Worm (Caenorhabditis elegans) whole organism, L3 larva: ENCODE data around the gene K07C11.7.
A peak's percentile ranks its signal among the peaks of the same experiment; 100 is the strongest.

Experiments
- R02D3.7 ChIP-seq: fragments of 150-350 bp; optimal IDR thresholded peaks from 2 replicates; lab custom pipeline; 2014; ENCODE audit warnings: missing biosample characterization, missing genetic modification characterization
- aly-2 ChIP-seq: fragments of 150-350 bp; optimal IDR thresholded peaks from 2 replicates; lab custom pipeline; 2014; ENCODE audit warnings: missing biosample characterization, missing genetic modification characterization
- ceh-16 ChIP-seq: sonication (generic microtip); optimal IDR thresholded peaks from 2 replicates; lab custom pipeline; 2017; ENCODE audit warnings: missing biosample characterization, missing genetic modification characterization
- ceh-28 ChIP-seq: fragments of 150-350 bp; optimal IDR thresholded peaks from 2 replicates; lab custom pipeline; 2014; ENCODE audit warnings: missing biosample characterization, missing genetic modification reagents, missing genetic modification characterization
- ceh-82 ChIP-seq: fragments of 150-350 bp; optimal IDR thresholded peaks from 2 replicates; lab custom pipeline; 2014; ENCODE audit warnings: missing biosample characterization, missing genetic modification characterization
- ceh-9 ChIP-seq: sonication (generic microtip); optimal IDR thresholded peaks from 2 replicates; lab custom pipeline; 2018; ENCODE audit warnings: missing biosample characterization, missing genetic modification characterization
- daf-12 ChIP-seq: fragments of 150-350 bp; optimal IDR thresholded peaks from 2 replicates; lab custom pipeline; 2014; ENCODE audit warnings: missing biosample characterization, missing genetic modification reagents, missing genetic modification characterization
- egl-27 ChIP-seq: sonication (generic microtip); optimal IDR thresholded peaks from 4 replicates; lab custom pipeline; 2017; ENCODE audit warnings: missing biosample characterization, missing genetic modification reagents, missing genetic modification characterization
- egl-5 ChIP-seq: fragments of 150-350 bp; optimal IDR thresholded peaks from 2 replicates; lab custom pipeline; 2017; ENCODE audit warnings: missing biosample characterization, missing genetic modification reagents, missing genetic modification characterization, inconsistent platforms
- elt-1 ChIP-seq: fragments of 150-350 bp; optimal IDR thresholded peaks from 2 replicates; lab custom pipeline; 2014; ENCODE audit warnings: missing biosample characterization, missing genetic modification characterization
- elt-2 ChIP-seq: sonication (generic microtip); optimal IDR thresholded peaks from 2 replicates; lab custom pipeline; 2016; ENCODE audit warnings: missing genetic modification reagents, mild to moderate bottlenecking, missing genetic modification characterization, missing compliant biosample characterization
- elt-3 ChIP-seq, 3 experiments: fragments of 150-350 bp in 1 of 3; sonication (generic microtip) in 2 of 3; optimal IDR thresholded peaks; 2 replicates in 2 of 3; 4 replicates in 1 of 3; lab custom pipeline; 2014 to 2017; ENCODE audit warnings: missing biosample characterization in 3 of 3, missing genetic modification characterization in 3 of 3
- eor-1 ChIP-seq, 2 experiments: fragments of 150-350 bp; optimal IDR thresholded peaks; 2 replicates each; lab custom pipeline; 2014 to 2018; ENCODE audit warnings: missing biosample characterization in 2 of 2, missing genetic modification characterization in 2 of 2
- fkh-10 ChIP-seq: sonication (generic microtip); optimal IDR thresholded peaks from 2 replicates; lab custom pipeline; 2017; ENCODE audit warnings: missing biosample characterization, missing genetic modification reagents, missing genetic modification characterization
- fkh-2 ChIP-seq: fragments of 150-350 bp; optimal IDR thresholded peaks from 2 replicates; lab custom pipeline; 2014; ENCODE audit warnings: missing biosample characterization, missing genetic modification reagents, missing genetic modification characterization
- hmg-11 ChIP-seq: sonication (generic microtip); optimal IDR thresholded peaks from 2 replicates; lab custom pipeline; 2016; ENCODE audit warnings: missing genetic modification characterization, missing compliant biosample characterization
- lin-15B ChIP-seq: fragments of 150-350 bp; optimal IDR thresholded peaks from 2 replicates; lab custom pipeline; 2014; ENCODE audit warnings: missing biosample characterization, missing genetic modification characterization
- lin-39 ChIP-seq: fragments of 150-350 bp; optimal IDR thresholded peaks from 2 replicates; lab custom pipeline; 2018; ENCODE audit warnings: missing biosample characterization, missing genetic modification reagents, missing genetic modification characterization
- lsy-12 ChIP-seq: sonication (generic microtip); optimal IDR thresholded peaks from 2 replicates; lab custom pipeline; 2016; ENCODE audit warnings: mild to moderate bottlenecking, missing genetic modification characterization, missing compliant biosample characterization
- mml-1 ChIP-seq: fragments of 150-350 bp; sonication (generic microtip); optimal IDR thresholded peaks from 3 replicates; lab custom pipeline; 2014; ENCODE audit warnings: missing biosample characterization, missing genetic modification characterization
- nfya-1 ChIP-seq: sonication (generic microtip); optimal IDR thresholded peaks from 2 replicates; lab custom pipeline; 2017; ENCODE audit warnings: missing genetic modification characterization, mild to moderate bottlenecking, missing compliant biosample characterization, antibody characterized with exemption, moderate library complexity; ENCODE audit not compliant: insufficient read depth
- nhr-11 ChIP-seq: fragments of 150-350 bp; optimal IDR thresholded peaks from 2 replicates; lab custom pipeline; 2014; ENCODE audit warnings: missing biosample characterization, missing genetic modification characterization
- nhr-12 ChIP-seq: fragments of 150-350 bp; optimal IDR thresholded peaks from 2 replicates; lab custom pipeline; 2014; ENCODE audit warnings: missing biosample characterization, missing genetic modification characterization
- nhr-23 ChIP-seq: fragments of 150-350 bp; optimal IDR thresholded peaks from 2 replicates; lab custom pipeline; 2014; ENCODE audit warnings: missing biosample characterization, missing genetic modification reagents, missing genetic modification characterization
- nhr-237 ChIP-seq: fragments of 150-350 bp; optimal IDR thresholded peaks from 2 replicates; lab custom pipeline; 2014; ENCODE audit warnings: missing biosample characterization, missing genetic modification characterization
- nhr-25 ChIP-seq: sonication (generic microtip); optimal IDR thresholded peaks from 2 replicates; lab custom pipeline; 2017; ENCODE audit warnings: missing biosample characterization, missing genetic modification characterization
- nhr-28 ChIP-seq: fragments of 150-350 bp; optimal IDR thresholded peaks from 2 replicates; lab custom pipeline; 2014; ENCODE audit warnings: missing biosample characterization, missing genetic modification characterization
- nhr-43 ChIP-seq: sonication (generic microtip); optimal IDR thresholded peaks from 2 replicates; lab custom pipeline; 2016; ENCODE audit warnings: mild to moderate bottlenecking, missing genetic modification characterization, missing compliant biosample characterization; ENCODE audit not compliant: poor library complexity, severe bottlenecking
- nhr-67 ChIP-seq: fragments of 150-350 bp; optimal IDR thresholded peaks from 2 replicates; lab custom pipeline; 2014; ENCODE audit warnings: missing biosample characterization, missing genetic modification characterization
- nhr-76 ChIP-seq: fragments of 150-350 bp; sonication (generic microtip); optimal IDR thresholded peaks from 5 replicates; lab custom pipeline; 2014; ENCODE audit warnings: missing biosample characterization, missing genetic modification characterization
- nhr-77 ChIP-seq: fragments of 150-350 bp; optimal IDR thresholded peaks from 2 replicates; lab custom pipeline; 2014; ENCODE audit warnings: missing biosample characterization, missing genetic modification characterization
- pha-4 ChIP-seq: fragments of 150-350 bp; optimal IDR thresholded peaks from 2 replicates; lab custom pipeline; 2014; ENCODE audit warnings: missing biosample characterization, missing genetic modification reagents, missing genetic modification characterization
- pqm-1 ChIP-seq: fragments of 150-350 bp; optimal IDR thresholded peaks from 2 replicates; lab custom pipeline; 2017; ENCODE audit warnings: missing biosample characterization, missing genetic modification characterization, inconsistent platforms
- sea-2 ChIP-seq: fragments of 150-350 bp; sonication (generic microtip); optimal IDR thresholded peaks from 4 replicates; lab custom pipeline; 2014; ENCODE audit warnings: missing biosample characterization, missing genetic modification reagents, missing genetic modification characterization
- skn-1 ChIP-seq: fragments of 150-350 bp; optimal IDR thresholded peaks from 2 replicates; lab custom pipeline; 2014; ENCODE audit warnings: missing biosample characterization, missing genetic modification characterization
- snpc-4 ChIP-seq: fragments of 150-350 bp; optimal IDR thresholded peaks from 2 replicates; lab custom pipeline; 2014; ENCODE audit warnings: missing biosample characterization, missing genetic modification characterization
- tbx-2 ChIP-seq: sonication (generic microtip); optimal IDR thresholded peaks from 2 replicates; lab custom pipeline; 2016; ENCODE audit warnings: mild to moderate bottlenecking, missing genetic modification characterization, missing compliant biosample characterization
- unc-39 ChIP-seq: sonication (generic microtip); optimal IDR thresholded peaks from 4 replicates; lab custom pipeline; 2017; ENCODE audit warnings: missing biosample characterization, missing genetic modification characterization
- zag-1 ChIP-seq: fragments of 150-350 bp; optimal IDR thresholded peaks from 2 replicates; lab custom pipeline; 2014; ENCODE audit warnings: missing biosample characterization, missing genetic modification characterization
- ztf-11 ChIP-seq: fragments of 150-350 bp; optimal IDR thresholded peaks from 2 replicates; lab custom pipeline; 2014; ENCODE audit warnings: missing biosample characterization, missing genetic modification characterization
- ztf-4 ChIP-seq: fragments of 150-350 bp; optimal IDR thresholded peaks from 2 replicates; lab custom pipeline; 2014; ENCODE audit warnings: missing biosample characterization, missing genetic modification characterization

K07C11.7 gene

DNA sequence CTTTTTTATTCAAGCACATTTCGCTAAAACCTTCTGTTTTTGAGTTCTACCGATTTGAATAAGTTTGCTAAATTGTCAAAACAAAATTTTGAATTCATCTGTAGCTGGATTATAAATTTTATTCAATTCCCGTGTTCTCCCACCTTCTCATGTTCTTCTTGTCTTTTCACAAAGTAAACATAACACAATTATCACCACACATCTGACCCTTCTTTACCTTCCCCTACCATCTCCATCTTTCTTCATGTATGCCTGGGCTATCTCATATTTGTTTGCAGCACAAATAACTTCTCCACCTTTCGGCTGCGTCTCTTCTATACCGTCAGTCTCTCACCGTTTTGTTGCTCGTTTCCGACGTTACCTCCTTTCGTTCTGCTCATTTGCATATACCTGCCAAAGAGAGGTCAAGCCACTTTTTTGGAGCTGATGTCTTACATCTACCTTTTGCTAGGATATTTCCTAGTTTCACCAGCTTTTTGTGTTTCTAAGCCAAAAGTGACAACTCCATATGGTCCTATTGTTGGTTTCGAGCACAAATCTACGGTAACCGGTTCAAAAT lies 10.6 kb downstream of the K07C11.7 start, which contains the start of gene cest-17:
TSS of gene cest-17 (plus strand) at position 248 of the 559 bp plus-strand sequence.
- TF ChIP-seq elt-2 (tag; lab: Kevin White, UChicago) = peak; percentile 21
- peak; percentile 76 for TF ChIP-seq pha-4 (tag; lab: Kevin White, UChicago)
- no peak for TF ChIP-seq unc-39 (tag; lab: Kevin White, UChicago)
- no peak for TF ChIP-seq tbx-2 (tag; lab: Kevin White, UChicago)
- TF ChIP-seq hmg-11 = no peak
- no peak for TF ChIP-seq nhr-12
- TF ChIP-seq pqm-1 (tag; lab: Kevin White, UChicago) = peak; percentile 16
- TF ChIP-seq nhr-237 (tag; lab: Kevin White, UChicago) = no peak
- TF ChIP-seq zag-1 (tag; lab: Kevin White, UChicago) = no peak
- no peak for TF ChIP-seq nhr-23 (tag; lab: Kevin White, UChicago)

- TF ChIP-seq ceh-82 (tag; lab: Kevin White, UChicago) (no peak), elt-3 (tag; optimal IDR thresholded peaks at IDR 0.05; lab: Kevin White, UChicago) (no peak), nhr-237 (tag; lab: Kevin White, UChicago) (no peak), ztf-4 (tag; lab: Kevin White, UChicago) (no peak), lin-15B (no peak), eor-1 (tag; optimal IDR thresholded peaks at IDR 0.05; lab: Kevin White, UChicago) (no peak), mml-1 (tag; lab: Kevin White, UChicago) (no peak), sea-2 (GFP tag; lab: Kevin White, UChicago) (no peak), fkh-2 (tag; lab: Kevin White, UChicago) (no peak), elt-1 (tag; lab: Kevin White, UChicago) (no peak), ztf-11 (tag; lab: Kevin White, UChicago) (no peak), ceh-16 (no peak), ceh-9 (tag; lab: Kevin White, UChicago) (no peak), nhr-43 (tag; lab: Kevin White, UChicago) (peak; percentile 16), elt-2 (tag; lab: Kevin White, UChicago) (no peak), nhr-76 (tag; lab: Kevin White, UChicago) (no peak), aly-2 (tag; lab: Kevin White, UChicago) (no peak), nhr-23 (tag; lab: Kevin White, UChicago) (peak; percentile 65), snpc-4 (tag; lab: Kevin White, UChicago) (no peak), skn-1 (tag; lab: Kevin White, UChicago) (no peak), egl-27 (peak; percentile 24), ceh-28 (no peak), fkh-10 (no peak), lsy-12 (tag; lab: Kevin White, UChicago) (no peak), daf-12 (tag; lab: Kevin White, UChicago) (no peak), nhr-25 (tag; lab: Kevin White, UChicago) (peak; percentile 35), nhr-77 (tag; lab: Kevin White, UChicago) (no peak), nhr-28 (tag; lab: Kevin White, UChicago) (no peak)
These were observed 12.4 kb downstream of the K07C11.7 start, which contains the start of gene cri-2 for ce11 chrV:8201229-8201858. Gene cri-2, plus strand, starts transcription at chrV:8201808.

ce11 chrV:8198994-8199393 lies 14.8 kb downstream of the K07C11.7 start, which contains the start of gene F20D6.11:
Gene F20D6.11, minus strand, starts transcription at chrV:8199094.
- TF ChIP-seq ztf-11 (tag; lab: Kevin White, UChicago) (no peak), elt-2 (tag; lab: Kevin White, UChicago) (peak; percentile 18)

ce11 chrV:8196993-8197392 lies 16.8 kb downstream of the K07C11.7 start:
- no peak for TF ChIP-seq egl-5 (tag; lab: Kevin White, UChicago)
- TF ChIP-seq nhr-76 (tag; lab: Kevin White, UChicago) = no peak
- TF ChIP-seq fkh-10 = no peak
- no peak for TF ChIP-seq lin-39 (tag; lab: Kevin White, UChicago)
- no peak for TF ChIP-seq nfya-1 (tag; lab: Kevin White, UChicago)
- TF ChIP-seq fkh-2 (tag; lab: Kevin White, UChicago) = no peak
- TF ChIP-seq lsy-12 (tag; lab: Kevin White, UChicago) = no peak
- TF ChIP-seq ceh-16 = no peak
- TF ChIP-seq ztf-4 (tag; lab: Kevin White, UChicago) = no peak
- TF ChIP-seq nhr-67 (tag; lab: Kevin White, UChicago) = no peak
- TF ChIP-seq ceh-28 = no peak
- TF ChIP-seq R02D3.7 (tag; lab: Kevin White, UChicago) = no peak
- TF ChIP-seq nhr-237 (tag; lab: Kevin White, UChicago) = no peak
- no peak for TF ChIP-seq pha-4 (tag; lab: Kevin White, UChicago)
- no peak for TF ChIP-seq nhr-11 (tag; lab: Kevin White, UChicago)
- TF ChIP-seq nhr-28 (tag; lab: Kevin White, UChicago) = no peak
- no peak for TF ChIP-seq ceh-9 (tag; lab: Kevin White, UChicago)
- TF ChIP-seq, all 47 proteins: peak for 0
